Worm (Caenorhabditis elegans): ENCODE data around the gene atf-7.

The atf-7 gene

DNA sequence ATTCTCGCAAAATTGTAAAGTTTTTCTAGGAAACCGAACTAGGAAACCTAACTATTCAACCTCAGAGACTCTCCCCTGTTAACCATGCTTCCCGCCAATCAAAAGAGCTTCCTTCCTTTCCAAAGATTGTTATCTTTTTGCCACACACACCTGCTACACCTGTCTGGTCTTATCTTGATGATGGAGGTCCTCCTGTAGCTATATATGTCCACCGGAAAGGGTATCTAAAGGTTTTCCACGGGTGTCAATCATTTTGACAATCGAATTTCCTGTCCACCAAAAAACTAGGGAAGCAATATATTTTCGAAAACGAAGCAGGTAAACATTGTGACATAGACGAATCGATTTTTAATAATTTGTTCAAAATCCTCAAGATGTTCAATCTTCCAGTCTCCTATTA lies 45.1 kb downstream of the atf-7 start:
- no peak for TF ChIP-seq xbp-1 (tag; optimal IDR thresholded peaks at IDR 0.05)
- no peak for TF ChIP-seq nhr-76 (tag; optimal IDR thresholded peaks at IDR 0.05)
- TF ChIP-seq nhr-71 (tag; optimal IDR thresholded peaks at IDR 0.05), result no peak
- peak; percentile 10 for TF ChIP-seq lin-14 (GFP tag; optimal IDR thresholded peaks at IDR 0.05)
- no peak for TF ChIP-seq sox-4 (tag; optimal IDR thresholded peaks at IDR 0.05)
- TF ChIP-seq rnt-1 (tag; optimal IDR thresholded peaks at IDR 0.05), result peak; percentile 27
- no peak for TF ChIP-seq lsy-2 (tag; optimal IDR thresholded peaks at IDR 0.05)

DNA sequence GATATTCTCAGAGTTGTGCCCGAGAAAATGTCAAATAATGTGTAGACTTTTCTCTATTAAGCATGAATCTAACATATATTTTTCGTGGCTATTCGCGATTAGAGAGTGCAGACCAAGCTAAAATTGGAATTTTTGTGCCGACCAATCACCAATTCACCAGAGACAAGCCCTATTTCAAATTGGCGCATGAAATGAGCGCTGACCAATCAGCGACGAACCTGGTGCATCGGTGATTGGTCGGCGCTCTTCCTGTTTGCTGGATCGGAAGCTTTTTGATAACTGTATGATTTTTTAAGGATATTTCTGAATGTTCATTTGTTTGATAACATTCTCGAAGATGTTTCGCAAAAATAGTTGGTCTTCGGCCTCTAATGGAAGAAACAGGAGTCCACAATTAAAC lies 45.5 kb downstream of the atf-7 start:
- TF ChIP-seq nhr-12 (tag; optimal IDR thresholded peaks at IDR 0.05) (no peak), egl-13 (tag; optimal IDR thresholded peaks at IDR 0.05) (no peak), hlh-4 (tag; optimal IDR thresholded peaks at IDR 0.05) (no peak), lin-14 (GFP tag; optimal IDR thresholded peaks at IDR 0.05) (no peak)

DNA sequence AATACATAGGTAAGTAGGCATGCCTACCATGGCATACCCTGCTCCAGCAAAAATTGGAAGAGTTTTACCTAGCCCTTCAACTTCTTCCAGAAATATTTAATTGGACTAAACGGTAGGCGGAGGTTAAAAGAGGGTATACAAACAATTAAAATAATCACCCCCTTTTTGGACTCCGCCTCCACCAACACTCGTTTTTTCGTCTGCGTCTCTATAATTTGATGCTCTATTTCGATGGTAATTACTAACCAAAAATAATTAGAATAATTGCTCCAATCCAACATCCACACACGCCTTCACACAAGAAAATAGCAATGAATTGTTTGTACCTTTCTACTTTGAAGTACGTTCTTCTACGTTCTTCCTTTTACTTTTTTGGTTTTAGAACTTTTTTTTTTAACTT lies 46.1 kb downstream of the atf-7 start:
- TF ChIP-seq ceh-8 (GFP tag; optimal IDR thresholded peaks at IDR 0.05), result peak; percentile 8
- peak; percentile 76 for TF ChIP-seq nhr-85 (tag)
- peak in 1 of 2 experiments; percentile 31 for TF ChIP-seq lsy-2 (tag; optimal IDR thresholded peaks at IDR 0.05)
- TF ChIP-seq lin-14 (GFP tag; optimal IDR thresholded peaks at IDR 0.05), result peak; percentile 47
- TF ChIP-seq ceh-82 (tag; optimal IDR thresholded peaks at IDR 0.05), result peak in 1 of 3 experiments; percentile 5
- TF ChIP-seq grh-1 (GFP tag; IDR thresholded peaks at IDR 0.05), result peak; percentile 26; the same call in 1 of the 2 replicates
- TF ChIP-seq ces-1 (GFP tag; optimal IDR thresholded peaks at IDR 0.05), result no peak
- TF ChIP-seq C34B4.2 (tag; optimal IDR thresholded peaks at IDR 0.05), result no peak

DNA sequence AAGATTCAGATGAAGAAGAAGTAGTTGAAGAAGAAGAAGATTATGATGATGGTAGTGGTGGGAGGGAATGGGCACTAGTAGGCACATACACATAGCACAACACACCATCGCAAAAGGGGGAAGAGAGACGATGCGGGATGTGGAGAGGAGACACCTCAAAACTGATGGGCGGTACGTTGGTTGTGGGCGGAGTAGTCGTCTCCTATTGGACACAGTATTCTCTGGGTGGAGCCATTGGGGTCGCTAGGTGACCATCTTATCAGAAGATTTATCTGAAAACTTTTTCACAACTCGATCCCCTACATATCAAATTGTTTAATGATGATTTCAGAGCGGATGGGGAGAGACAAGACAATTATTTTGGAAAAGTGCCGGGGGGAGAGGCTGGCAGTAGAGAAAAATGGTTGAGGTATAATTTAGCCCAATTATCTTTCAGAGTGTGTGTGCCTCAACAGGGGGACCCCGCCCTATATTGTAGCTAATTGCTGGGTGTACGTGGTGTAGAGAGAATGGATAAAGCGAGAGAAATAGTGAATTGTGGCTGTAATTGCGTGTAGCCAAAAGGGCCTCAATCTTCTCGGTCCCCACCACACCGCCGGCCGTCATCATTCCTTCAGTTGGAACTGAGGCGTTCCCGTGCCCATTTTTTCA lies 47.9 kb downstream of the atf-7 start:
- TF ChIP-seq isw-1 (GFP tag; IDR thresholded peaks at IDR 0.05) (no peak), lin-14 (GFP tag; optimal IDR thresholded peaks at IDR 0.05) (peak; percentile 42), unc-62 (GFP tag; optimal IDR thresholded peaks at IDR 0.05) (no peak), snpc-4 (tag; optimal IDR thresholded peaks at IDR 0.05) (no peak), ama-1 (optimal IDR thresholded peaks at IDR 0.05) (no peak), grh-1 (GFP tag; IDR thresholded peaks at IDR 0.05) (no peak), elt-3 (tag; optimal IDR thresholded peaks at IDR 0.05) (no peak), lsy-2 (tag; optimal IDR thresholded peaks at IDR 0.05) (peak in 1 of 2 experiments; percentile 12), fkh-4 (tag; optimal IDR thresholded peaks at IDR 0.05; ENCODE audit: borderline replicate concordance) (no peak), pax-3 (tag; optimal IDR thresholded peaks at IDR 0.05) (peak; percentile 1)

- TF ChIP-seq hpl-2 (GFP tag; optimal IDR thresholded peaks at IDR 0.05) (no peak), lin-35 (GFP tag; optimal IDR thresholded peaks at IDR 0.05) (peak in 1 of 2 experiments; percentile 27), elt-2 (tag; optimal IDR thresholded peaks at IDR 0.05) (peak; percentile 14), jun-1 (tag; optimal IDR thresholded peaks at IDR 0.05) (no peak), aha-1 (tag; optimal IDR thresholded peaks at IDR 0.05) (no peak), ceh-88 (GFP tag; IDR thresholded peaks at IDR 0.05) (no peak), mdl-1 (tag; optimal IDR thresholded peaks at IDR 0.05) (no peak), mab-9 (GFP tag; IDR thresholded peaks at IDR 0.05) (no peak), pqm-1 (tag; optimal IDR thresholded peaks at IDR 0.05) (no peak), nhr-20 (tag; optimal IDR thresholded peaks at IDR 0.05) (no peak), fkh-4 (tag; optimal IDR thresholded peaks at IDR 0.05; ENCODE audit: borderline replicate concordance) (no peak), snu-23 (GFP tag; optimal IDR thresholded peaks at IDR 0.05) (no peak), tlp-1 (tag; optimal IDR thresholded peaks at IDR 0.05) (no peak), efl-1 (optimal IDR thresholded peaks at IDR 0.05) (no peak), efl-1 (GFP tag; optimal IDR thresholded peaks at IDR 0.05 in 1 of 2) (peak in 1 of 2 experiments; percentile 63), nhr-12 (tag; optimal IDR thresholded peaks at IDR 0.05) (no peak), vab-15 (tag; optimal IDR thresholded peaks at IDR 0.05) (no peak), pax-3 (tag; optimal IDR thresholded peaks at IDR 0.05) (no peak), fkh-8 (tag; optimal IDR thresholded peaks at IDR 0.05) (no peak), nhr-47 (tag; optimal IDR thresholded peaks at IDR 0.05) (no peak), elt-3 (tag; optimal IDR thresholded peaks at IDR 0.05) (no peak)
Observed at ce11 chrIII:4449893-4450579, 48.8 kb downstream of the atf-7 start, which contains the start of gene ceh-43. ceh-43 (minus strand) TSS chrIII:4449943.

Measured in whole organism, L1 larva.